Worm (Caenorhabditis elegans) whole organism, L2 larva: ENCODE measurements around the gene C34E10.10.
A peak's percentile ranks its signal among the peaks of the same experiment; 100 is the strongest.

Source experiments
- R02D3.7 ChIP-seq: fragments of 150-350 bp; optimal IDR thresholded peaks from 2 replicates; lab custom pipeline; 2014; ENCODE audit warnings: missing biosample characterization, missing genetic modification characterization
- ceh-82 ChIP-seq: fragments of 150-350 bp; optimal IDR thresholded peaks from 2 replicates; lab custom pipeline; 2014; ENCODE audit warnings: missing biosample characterization, missing genetic modification characterization
- fos-1 ChIP-seq: fragments of 150-350 bp; optimal IDR thresholded peaks from 2 replicates; lab custom pipeline; 2014; ENCODE audit warnings: missing biosample characterization, missing genetic modification characterization
- lin-39 ChIP-seq: fragments of 150-350 bp; optimal IDR thresholded peaks from 2 replicates; lab custom pipeline; 2014; ENCODE audit warnings: missing biosample characterization, missing genetic modification reagents, missing genetic modification characterization
- nhr-237 ChIP-seq: fragments of 150-350 bp; optimal IDR thresholded peaks from 2 replicates; lab custom pipeline; 2014; ENCODE audit warnings: missing biosample characterization, missing genetic modification characterization
- nhr-77 ChIP-seq: fragments of 150-350 bp; optimal IDR thresholded peaks from 2 replicates; lab custom pipeline; 2014; ENCODE audit warnings: missing biosample characterization, missing genetic modification characterization
- sma-9 ChIP-seq, 2 experiments: fragments of 150-350 bp in 1 of 2; sonication (generic microtip) in 1 of 2; optimal IDR thresholded peaks; 2 replicates each; lab custom pipeline; 2014 to 2016; ENCODE audit warnings: missing genetic modification characterization in 2 of 2, mild to moderate bottlenecking in 1 of 2, missing biosample characterization in 1 of 2, missing compliant biosample characterization in 1 of 2, missing genetic modification reagents in 1 of 2, moderate library complexity in 1 of 2
- snpc-4 ChIP-seq: fragments of 150-350 bp; optimal IDR thresholded peaks from 2 replicates; lab custom pipeline; 2014; ENCODE audit warnings: missing biosample characterization, missing genetic modification characterization
- unc-62 ChIP-seq: fragments of 150-350 bp; optimal IDR thresholded peaks from 2 replicates; lab custom pipeline; 2014; ENCODE audit warnings: missing biosample characterization, missing genetic modification reagents, missing genetic modification characterization
- ztf-1 ChIP-seq: fragments of 200-800 bp; sonication (Bioruptor generic); conservative IDR thresholded peaks from 2 replicates; pipeline ENCODE4 v1.3.6; 2022; ENCODE audit warnings: missing genetic modification characterization, missing compliant biosample characterization
- ztf-4 ChIP-seq: fragments of 150-350 bp; optimal IDR thresholded peaks from 2 replicates; lab custom pipeline; 2014; ENCODE audit warnings: missing biosample characterization, missing genetic modification characterization

DNA sequence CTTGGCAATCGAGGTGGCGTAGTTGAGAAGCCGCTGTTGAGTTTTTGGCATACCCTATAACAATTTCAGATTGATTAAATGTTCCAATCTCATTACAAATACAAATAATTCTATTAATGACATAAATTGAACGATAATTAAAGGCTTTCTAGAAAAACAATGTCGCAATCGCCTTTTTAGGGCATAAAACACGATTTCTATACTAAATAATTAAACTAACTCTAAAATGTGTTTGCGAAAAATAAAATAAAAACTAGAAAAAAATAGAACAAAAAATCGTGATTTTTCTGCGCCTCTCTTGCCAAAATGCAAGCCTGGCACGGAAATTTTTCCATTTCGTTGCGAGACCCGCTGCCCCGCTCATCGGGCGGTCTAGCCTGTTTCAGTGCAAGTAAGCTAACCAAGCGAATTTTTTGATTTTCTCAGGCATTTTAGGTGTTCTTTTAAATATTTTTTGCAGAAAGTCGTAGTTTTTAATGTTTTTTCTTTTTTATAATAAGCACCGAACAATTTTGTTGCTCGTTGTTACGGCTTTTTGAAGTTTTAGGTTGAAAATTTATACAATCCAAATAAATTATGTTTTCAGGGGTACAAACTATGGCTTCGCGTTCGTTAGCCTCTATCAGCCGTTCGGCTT lies at the start of gene C34E10.10, which contains the start of the genes C34E10.12 and atp-2:
- no peak for TF ChIP-seq lin-39 (tag; lab: Kevin White, UChicago)
- TF ChIP-seq fos-1: peak; percentile 84
- peak; percentile 35 for TF ChIP-seq ceh-82 (tag; lab: Kevin White, UChicago)
- peak; percentile 59 for TF ChIP-seq sma-9 (GFP tag; optimal IDR thresholded peaks at IDR 0.05; lab: Kevin White, UChicago)
- no peak for TF ChIP-seq sma-9 (tag; optimal IDR thresholded peaks at IDR 0.05; lab: Kevin White, UChicago)
- TF ChIP-seq ztf-1 (GFP tag; lab: Robert Waterston, UW): no peak
- TF ChIP-seq nhr-77: no peak
- TF ChIP-seq ztf-4 (tag; lab: Kevin White, UChicago): peak; percentile 74
- peak; percentile 60 for TF ChIP-seq snpc-4 (tag; lab: Kevin White, UChicago)
- TF ChIP-seq nhr-237: no peak
- no peak for TF ChIP-seq unc-62 (GFP tag; lab: Kevin White, UChicago)
- no peak for TF ChIP-seq R02D3.7
